Fruit fly (Drosophila melanogaster): ENCODE results near the gene CG13083.

DNA sequence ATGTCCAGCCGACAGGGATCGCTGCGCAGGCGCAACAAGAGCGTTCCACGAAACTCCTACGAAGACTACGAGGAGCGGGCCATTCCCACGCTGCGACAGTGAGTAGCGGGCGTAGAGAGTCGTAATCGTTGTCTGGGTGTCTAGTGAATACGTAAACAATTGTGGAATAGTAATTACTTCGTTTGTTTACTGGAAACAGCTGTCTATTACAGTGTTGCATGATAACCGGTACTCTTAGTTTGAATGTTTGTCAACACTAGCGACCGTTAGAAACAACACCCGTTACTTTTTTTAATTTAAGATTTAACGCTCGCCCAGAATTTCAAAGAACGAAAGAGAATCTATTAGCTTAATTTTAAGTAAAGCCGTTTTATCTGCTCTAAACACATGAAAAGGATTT, 42.8 kb downstream of the CG13083 start, which contains the start of gene CG10165:
- TF ChIP-seq CG32006 (GFP tag; optimal IDR thresholded peaks at IDR 0.05) (no peak), vri (GFP tag; optimal IDR thresholded peaks at IDR 0.05) (no peak), OdsH (GFP tag; optimal IDR thresholded peaks at IDR 0.05) (no peak), CG4318 (GFP tag; optimal IDR thresholded peaks at IDR 0.05) (no peak), cyc (GFP tag; optimal IDR thresholded peaks at IDR 0.05) (no peak), acj6 (GFP tag; optimal IDR thresholded peaks at IDR 0.05) (no peak), CG6792 (GFP tag; optimal IDR thresholded peaks at IDR 0.05) (no peak), CG6163 (GFP tag; IDR thresholded peaks at IDR 0.05) (no peak)
